Worm (Caenorhabditis elegans) whole organism, L1 larva: ENCODE results near the gene chil-17.

ENCODE experiments used
- C34B4.2 ChIP-seq: sonication (generic microtip); optimal IDR thresholded peaks from 2 replicates; lab custom pipeline; 2017; ENCODE audit warnings: mild to moderate bottlenecking, missing genetic modification characterization, missing compliant biosample characterization
- Y116A8C.19 ChIP-seq: sonication (generic microtip); optimal IDR thresholded peaks from 2 replicates; lab custom pipeline; 2016; ENCODE audit warnings: missing compliant biosample characterization, missing genetic modification characterization, borderline replicate concordance
- alr-1 ChIP-seq: fragments of 200-800 bp; sonication (Bioruptor generic); optimal IDR thresholded peaks from 2 replicates; lab custom pipeline; 2018; ENCODE audit warnings: borderline replicate concordance, mild to moderate bottlenecking, missing genetic modification characterization, missing compliant biosample characterization
- ama-1 ChIP-seq: fragments of 150-350 bp; optimal IDR thresholded peaks from 2 replicates; lab custom pipeline; 2014
- blmp-1 ChIP-seq: fragments of 150-350 bp; optimal IDR thresholded peaks from 2 replicates; lab custom pipeline; 2014; ENCODE audit warnings: missing biosample characterization, missing genetic modification characterization
- ceh-63 ChIP-seq: fragments of 200-800 bp; sonication (Bioruptor generic); optimal IDR thresholded peaks from 2 replicates; lab custom pipeline; 2018; ENCODE audit warnings: mild to moderate bottlenecking, missing genetic modification characterization, missing compliant biosample characterization
- ceh-8 ChIP-seq: fragments of 200-800 bp; sonication (Bioruptor generic); optimal IDR thresholded peaks from 2 replicates; lab custom pipeline; 2018; ENCODE audit warnings: mild to moderate bottlenecking, missing genetic modification characterization, moderate library complexity, missing compliant biosample characterization
- ceh-82 ChIP-seq, 3 experiments: fragments of 150-350 bp in 1 of 3; sonication (generic microtip) in 2 of 3; optimal IDR thresholded peaks; 2 replicates each; lab custom pipeline; 2014 to 2017; ENCODE audit warnings: missing biosample characterization in 3 of 3, missing genetic modification characterization in 3 of 3
- ceh-88 ChIP-seq: fragments of 200-800 bp; sonication (Bioruptor generic); IDR thresholded peaks from 2 replicates; pipeline ENCODE4 v1.3.6; 2022; ENCODE audit warnings: missing genetic modification characterization, missing compliant biosample characterization
- ceh-90 ChIP-seq: sonication (generic microtip); optimal IDR thresholded peaks from 2 replicates; lab custom pipeline; 2016; ENCODE audit warnings: missing genetic modification characterization, missing compliant biosample characterization
- ces-1 ChIP-seq: fragments of 150-350 bp; optimal IDR thresholded peaks from 2 replicates; lab custom pipeline; 2014; ENCODE audit warnings: missing biosample characterization, missing genetic modification reagents, missing genetic modification characterization
- dpl-1 ChIP-seq, 3 experiments: fragments of 150-350 bp in 2 of 3; sonication (generic microtip) in 1 of 3; optimal IDR thresholded peaks; 2 replicates each; lab custom pipeline; 2014 to 2017; ENCODE audit warnings: missing biosample characterization in 3 of 3, missing genetic modification characterization in 3 of 3, missing genetic modification reagents in 3 of 3
- efl-1 ChIP-seq, 4 experiments: fragments of 150-350 bp; optimal IDR thresholded peaks in 3 of 4; peaks in 1 of 4; 1 replicate in 1 of 4; 2 replicates in 3 of 4; lab custom pipeline; 2014; ENCODE audit warnings: missing biosample characterization in 2 of 4, missing genetic modification characterization in 2 of 4, missing genetic modification reagents in 2 of 4
- egl-13 ChIP-seq: sonication (generic microtip); optimal IDR thresholded peaks from 2 replicates; lab custom pipeline; 2016; ENCODE audit warnings: missing genotype, missing genetic modification reagents, missing genetic modification characterization, missing compliant biosample characterization
- egl-27 ChIP-seq, 2 experiments: fragments of 150-350 bp in 1 of 2; sonication (generic microtip); optimal IDR thresholded peaks; 3 replicates each; lab custom pipeline; 2017 to 2018; ENCODE audit warnings: missing biosample characterization in 2 of 2, missing genetic modification characterization in 2 of 2, missing genetic modification reagents in 2 of 2
- elt-3 ChIP-seq, 6 experiments: fragments of 150-350 bp in 1 of 6; sonication (generic microtip); optimal IDR thresholded peaks; 2 replicates each; lab custom pipeline; 2017 to 2018; ENCODE audit warnings: missing biosample characterization in 6 of 6, missing genetic modification characterization in 6 of 6, inconsistent platforms in 1 of 6
- ets-5 ChIP-seq: fragments of 200-800 bp; sonication (Bioruptor generic); IDR thresholded peaks from 2 replicates; pipeline ENCODE4 v1.3.6; 2022; ENCODE audit warnings: missing genetic modification characterization, missing compliant biosample characterization
- fkh-8 ChIP-seq: sonication (generic microtip); optimal IDR thresholded peaks from 2 replicates; lab custom pipeline; 2016; ENCODE audit warnings: mild to moderate bottlenecking, missing genetic modification characterization, missing compliant biosample characterization
- fos-1 ChIP-seq: fragments of 150-350 bp; optimal IDR thresholded peaks from 2 replicates; lab custom pipeline; 2014; ENCODE audit warnings: missing biosample characterization, missing genetic modification characterization
- hlh-17 ChIP-seq: fragments of 200-800 bp; sonication (Bioruptor generic); optimal IDR thresholded peaks from 2 replicates; lab custom pipeline; 2018; ENCODE audit warnings: missing genetic modification characterization, mild to moderate bottlenecking, missing compliant biosample characterization, moderate library complexity, borderline replicate concordance
- jun-1 ChIP-seq: fragments of 150-350 bp; optimal IDR thresholded peaks from 2 replicates; lab custom pipeline; 2014; ENCODE audit warnings: missing biosample characterization, missing genetic modification reagents, missing genetic modification characterization
- lin-13 ChIP-seq: fragments of 150-350 bp; optimal IDR thresholded peaks from 2 replicates; lab custom pipeline; 2014; ENCODE audit warnings: missing biosample characterization, missing genetic modification reagents, missing genetic modification characterization
- lin-14 ChIP-seq: fragments of 200-800 bp; sonication (Bioruptor generic); optimal IDR thresholded peaks from 2 replicates; lab custom pipeline; 2018; ENCODE audit warnings: mild to moderate bottlenecking, missing genetic modification characterization, moderate library complexity, missing compliant biosample characterization
- lin-35 ChIP-seq, 2 experiments: fragments of 150-350 bp; optimal IDR thresholded peaks; 2 replicates each; lab custom pipeline; 2014; ENCODE audit warnings: missing biosample characterization in 2 of 2, missing genetic modification characterization in 2 of 2, missing genetic modification reagents in 2 of 2
- lir-3 ChIP-seq: sonication (generic microtip); optimal IDR thresholded peaks from 2 replicates; lab custom pipeline; 2016; ENCODE audit warnings: mild to moderate bottlenecking, missing genetic modification characterization, moderate library complexity, missing compliant biosample characterization; ENCODE audit not compliant: poor library complexity
- lsy-2 ChIP-seq, 2 experiments: fragments of 150-350 bp; optimal IDR thresholded peaks; 2 replicates each; lab custom pipeline; 2014; ENCODE audit warnings: missing biosample characterization in 2 of 2, missing genetic modification characterization in 2 of 2
- mab-9 ChIP-seq: fragments of 200-800 bp; sonication (Bioruptor generic); IDR thresholded peaks from 2 replicates; pipeline ENCODE4 v1.3.6; 2022; ENCODE audit warnings: missing genetic modification reagents, missing genetic modification characterization, missing compliant biosample characterization
- mdl-1 ChIP-seq, 2 experiments: fragments of 150-350 bp; optimal IDR thresholded peaks; 2 replicates each; lab custom pipeline; 2014 to 2017; ENCODE audit warnings: missing biosample characterization in 2 of 2, missing genetic modification characterization in 2 of 2, inconsistent platforms in 1 of 2
- mep-1 ChIP-seq: fragments of 150-350 bp; optimal IDR thresholded peaks from 2 replicates; lab custom pipeline; 2014; ENCODE audit warnings: missing biosample characterization, missing genetic modification characterization
- nhr-11 ChIP-seq: fragments of 150-350 bp; optimal IDR thresholded peaks from 2 replicates; lab custom pipeline; 2014; ENCODE audit warnings: missing biosample characterization, missing genetic modification characterization
- nhr-12 ChIP-seq: sonication (generic microtip); optimal IDR thresholded peaks from 2 replicates; lab custom pipeline; 2017; ENCODE audit warnings: missing biosample characterization, missing genetic modification characterization
- nhr-20 ChIP-seq: sonication (generic microtip); optimal IDR thresholded peaks from 2 replicates; lab custom pipeline; 2016; ENCODE audit warnings: mild to moderate bottlenecking, missing genetic modification characterization, missing compliant biosample characterization
- nhr-237 ChIP-seq: fragments of 150-350 bp; optimal IDR thresholded peaks from 2 replicates; lab custom pipeline; 2014; ENCODE audit warnings: missing biosample characterization, missing genetic modification characterization
- nhr-47 ChIP-seq: sonication (generic microtip); optimal IDR thresholded peaks from 2 replicates; lab custom pipeline; 2016; ENCODE audit warnings: mild to moderate bottlenecking, missing genetic modification characterization, moderate library complexity, missing compliant biosample characterization
- nhr-71 ChIP-seq: sonication (generic microtip); optimal IDR thresholded peaks from 2 replicates; lab custom pipeline; 2016; ENCODE audit warnings: mild to moderate bottlenecking, missing genetic modification characterization, moderate library complexity, missing compliant biosample characterization
- nhr-76 ChIP-seq: sonication (generic microtip); optimal IDR thresholded peaks from 2 replicates; lab custom pipeline; 2017; ENCODE audit warnings: missing biosample characterization, missing genetic modification characterization
- nhr-85 ChIP-seq: sonication (generic microtip); peaks from one replicate; lab custom pipeline; 2016; ENCODE audit warnings: missing genetic modification characterization, inconsistent platforms, missing compliant biosample characterization
- pag-3 ChIP-seq: sonication (generic microtip); optimal IDR thresholded peaks from 2 replicates; lab custom pipeline; 2017; ENCODE audit warnings: missing genetic modification characterization, mild to moderate bottlenecking, missing compliant biosample characterization, antibody characterized with exemption, borderline replicate concordance; ENCODE audit not compliant: insufficient read depth
- pqm-1 ChIP-seq: sonication (generic microtip); optimal IDR thresholded peaks from 3 replicates; lab custom pipeline; 2017; ENCODE audit warnings: missing biosample characterization, missing genetic modification characterization
- rnt-1 ChIP-seq: sonication (generic microtip); optimal IDR thresholded peaks from 2 replicates; lab custom pipeline; 2016; ENCODE audit warnings: mild to moderate bottlenecking, missing genetic modification characterization, moderate library complexity, missing compliant biosample characterization
- skn-1 ChIP-seq: fragments of 150-350 bp; optimal IDR thresholded peaks from 2 replicates; lab custom pipeline; 2014; ENCODE audit warnings: missing biosample characterization, missing genetic modification characterization
- snu-23 ChIP-seq: sonication (generic microtip); optimal IDR thresholded peaks from 2 replicates; lab custom pipeline; 2016; ENCODE audit warnings: missing genetic modification characterization, missing compliant biosample characterization
- sox-4 ChIP-seq: sonication (generic microtip); optimal IDR thresholded peaks from 2 replicates; lab custom pipeline; 2016; ENCODE audit warnings: missing genetic modification characterization, missing compliant biosample characterization
- sptf-1 ChIP-seq: fragments of 150-350 bp; optimal IDR thresholded peaks from 2 replicates; lab custom pipeline; 2014; ENCODE audit warnings: missing biosample characterization, missing genetic modification characterization
- sup-37 ChIP-seq: fragments of 200-800 bp; sonication (Bioruptor generic); optimal IDR thresholded peaks from 2 replicates; lab custom pipeline; 2018; ENCODE audit warnings: mild to moderate bottlenecking, missing genetic modification characterization, missing compliant biosample characterization
- swsn-7 ChIP-seq: sonication (generic microtip); optimal IDR thresholded peaks from 2 replicates; lab custom pipeline; 2016; ENCODE audit warnings: missing genetic modification characterization, missing compliant biosample characterization
- tbx-2 ChIP-seq: sonication (generic microtip); optimal IDR thresholded peaks from 2 replicates; lab custom pipeline; 2016; ENCODE audit warnings: missing genetic modification characterization, missing compliant biosample characterization
- unc-130 ChIP-seq: fragments of 150-350 bp; optimal IDR thresholded peaks from 2 replicates; lab custom pipeline; 2017; ENCODE audit warnings: missing biosample characterization, missing genetic modification characterization, inconsistent platforms
- unc-30 ChIP-seq: sonication (generic microtip); optimal IDR thresholded peaks from 2 replicates; lab custom pipeline; 2017; ENCODE audit warnings: missing biosample characterization, missing genetic modification characterization
- unc-62 ChIP-seq: fragments of 150-350 bp; optimal IDR thresholded peaks from 2 replicates; lab custom pipeline; 2014; ENCODE audit warnings: missing biosample characterization, missing genetic modification reagents, missing genetic modification characterization
- unc-86 ChIP-seq: sonication (generic microtip); optimal IDR thresholded peaks from 2 replicates; lab custom pipeline; 2016; ENCODE audit warnings: missing genetic modification characterization, missing compliant biosample characterization
- vab-15 ChIP-seq: sonication (generic microtip); optimal IDR thresholded peaks from 2 replicates; lab custom pipeline; 2017; ENCODE audit warnings: missing genotype, mild to moderate bottlenecking, missing genetic modification characterization, missing compliant biosample characterization
- ztf-4 ChIP-seq: fragments of 150-350 bp; optimal IDR thresholded peaks from 2 replicates; lab custom pipeline; 2014; ENCODE audit warnings: missing biosample characterization, missing genetic modification characterization

The chil-17 gene

DNA sequence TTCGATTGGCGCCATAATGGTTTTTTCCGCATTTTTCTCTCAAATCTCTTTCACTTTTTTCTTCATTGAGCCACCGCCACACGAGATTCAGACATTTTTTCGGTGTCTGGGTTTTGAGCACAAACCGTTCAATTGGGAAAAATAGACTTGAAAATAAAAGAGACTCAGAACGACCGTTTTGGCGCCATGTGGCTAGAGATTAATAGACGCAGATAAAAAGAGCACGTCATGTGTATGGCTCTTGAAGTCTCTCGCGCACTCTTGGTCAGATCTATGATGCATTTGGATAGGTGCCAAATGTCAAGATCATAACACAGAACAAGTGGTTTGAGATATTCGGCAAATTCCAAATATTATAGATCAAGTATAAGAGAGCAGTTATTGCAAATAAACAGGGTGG is 41.5 kb upstream of the chil-17 start (continued):
- TF ChIP-seq lsy-2 (tag; optimal IDR thresholded peaks at IDR 0.05; lab: Kevin White, UChicago) (peak in 1 of 2 experiments; percentile 40), nhr-76 (tag; lab: Kevin White, UChicago) (no peak), ces-1 (GFP tag; lab: Kevin White, UChicago) (no peak), lir-3 (tag; lab: Kevin White, UChicago) (no peak), Y116A8C.19 (tag; lab: Kevin White, UChicago) (no peak), unc-30 (tag; lab: Kevin White, UChicago) (no peak), nhr-20 (tag; lab: Kevin White, UChicago) (peak; percentile 42), egl-13 (no peak), nhr-47 (no peak), nhr-11 (tag; lab: Kevin White, UChicago) (no peak), nhr-71 (tag; lab: Kevin White, UChicago) (peak; percentile 72), lin-14 (peak; percentile 60), fkh-8 (no peak), blmp-1 (tag; lab: Kevin White, UChicago) (no peak), pqm-1 (tag; lab: Kevin White, UChicago) (no peak), unc-130 (tag; lab: Kevin White, UChicago) (no peak), ama-1 (lab: Kevin White, UChicago) (no peak), rnt-1 (no peak), sptf-1 (tag; lab: Kevin White, UChicago) (no peak), swsn-7 (no peak), unc-62 (GFP tag; lab: Kevin White, UChicago) (no peak), nhr-12 (tag; lab: Kevin White, UChicago) (no peak), C34B4.2 (tag; lab: Kevin White, UChicago) (no peak), tbx-2 (tag; lab: Kevin White, UChicago) (peak; percentile 75), ceh-63 (no peak), ztf-4 (tag; lab: Kevin White, UChicago) (no peak), snu-23 (GFP tag; lab: Kevin White, UChicago) (no peak), vab-15 (tag; lab: Kevin White, UChicago) (no peak), fos-1 (tag; lab: Kevin White, UChicago) (no peak), nhr-85 (tag; lab: Kevin White, UChicago) (no peak), alr-1 (tag; lab: Kevin White, UChicago) (no peak), ets-5 (GFP tag; lab: Robert Waterston, UW) (no peak), dpl-1 (GFP tag; optimal IDR thresholded peaks at IDR 0.05; lab: Kevin White, UChicago) (peak in 1 of 3 experiments; percentile 2), nhr-237 (no peak), mab-9 (GFP tag; lab: Robert Waterston, UW) (no peak), ceh-8 (GFP tag; lab: Kevin White, UChicago) (no peak), sup-37 (GFP tag; lab: Kevin White, UChicago) (no peak), ceh-90 (tag; lab: Kevin White, UChicago) (no peak), mep-1 (tag; lab: Kevin White, UChicago) (no peak), elt-3 (tag; optimal IDR thresholded peaks at IDR 0.05; lab: Kevin White, UChicago) (no peak), lin-13 (GFP tag; lab: Kevin White, UChicago) (no peak), pag-3 (tag; lab: Kevin White, UChicago) (no peak), mdl-1 (tag; optimal IDR thresholded peaks at IDR 0.05; lab: Kevin White, UChicago) (peak in 1 of 2 experiments; percentile 14), unc-86 (tag; lab: Kevin White, UChicago) (no peak), sox-4 (no peak), egl-27 (tag; optimal IDR thresholded peaks at IDR 0.05; lab: Kevin White, UChicago) (peak in 1 of 2 experiments; percentile 30), hlh-17 (GFP tag; lab: Kevin White, UChicago) (no peak), lin-35 (GFP tag; optimal IDR thresholded peaks at IDR 0.05; lab: Kevin White, UChicago) (no peak), ceh-88 (no peak), efl-1 (optimal IDR thresholded peaks at IDR 0.05; lab: Kevin White, UChicago) (peak in 1 of 2 experiments; percentile 18), efl-1 (GFP tag; optimal IDR thresholded peaks at IDR 0.05 in 1 of 2; lab: Kevin White, UChicago) (no peak), skn-1 (tag; lab: Kevin White, UChicago) (no peak), ceh-82 (tag; optimal IDR thresholded peaks at IDR 0.05; lab: Kevin White, UChicago) (no peak), jun-1 (tag; lab: Kevin White, UChicago) (no peak)
